Worm (Caenorhabditis elegans) whole organism, young adult: ENCODE measurements around the gene str-226.

ENCODE experiments used
- B0019.2 ChIP-seq: fragments of 200-800 bp; sonication (Bioruptor generic); conservative IDR thresholded peaks from 2 replicates; pipeline ENCODE4 v1.3.6; 2022; ENCODE audit warnings: missing genetic modification reagents, missing genetic modification characterization, missing compliant biosample characterization
- B0336.3 ChIP-seq: fragments of 200-800 bp; sonication (Bioruptor generic); IDR thresholded peaks from 2 replicates; pipeline ENCODE4 v1.3.6; 2022; ENCODE audit warnings: missing genetic modification characterization, missing compliant biosample characterization
- F10E7.11 ChIP-seq: sonication (generic microtip); optimal IDR thresholded peaks from 2 replicates; lab custom pipeline; 2017; ENCODE audit warnings: mild to moderate bottlenecking, missing genetic modification characterization, moderate library complexity, missing compliant biosample characterization
- F52B5.7 ChIP-seq: sonication (generic microtip); optimal IDR thresholded peaks from 2 replicates; lab custom pipeline; 2016; ENCODE audit warnings: mild to moderate bottlenecking, missing genetic modification characterization, missing compliant biosample characterization
- K11D2.4 ChIP-seq: fragments of 200-800 bp; sonication (Bioruptor generic); IDR thresholded peaks from 2 replicates; pipeline ENCODE4 v1.3.6; 2022; ENCODE audit warnings: missing genetic modification reagents, missing genetic modification characterization, missing compliant biosample characterization
- T07F8.4 ChIP-seq: sonication (generic microtip); optimal IDR thresholded peaks from 2 replicates; lab custom pipeline; 2016; ENCODE audit warnings: mild to moderate bottlenecking, missing genetic modification characterization, moderate library complexity, missing compliant biosample characterization
- Y53G8AR.9 ChIP-seq: fragments of 200-800 bp; sonication (Bioruptor generic); conservative IDR thresholded peaks from 2 replicates; pipeline ENCODE4 v1.3.6; 2022; ENCODE audit warnings: missing genetic modification reagents, missing genetic modification characterization, missing compliant biosample characterization
- Y67H2A.10 ChIP-seq: fragments of 200-800 bp; sonication (Bioruptor generic); conservative IDR thresholded peaks from 2 replicates; pipeline ENCODE4 v1.3.6; 2022; ENCODE audit warnings: missing genetic modification reagents, missing genetic modification characterization, missing compliant biosample characterization
- Y79H2A.3 ChIP-seq: fragments of 200-800 bp; sonication (Bioruptor generic); conservative IDR thresholded peaks from 2 replicates; pipeline ENCODE4 v1.3.6; 2022; ENCODE audit warnings: missing genetic modification reagents, missing genetic modification characterization, missing compliant biosample characterization
- atf-7 ChIP-seq: sonication (generic microtip); optimal IDR thresholded peaks from 2 replicates; lab custom pipeline; 2017; ENCODE audit warnings: mild to moderate bottlenecking, missing genetic modification characterization, missing compliant biosample characterization
- bed-1 ChIP-seq: fragments of 200-800 bp; sonication (Bioruptor generic); IDR thresholded peaks from 2 replicates; pipeline ENCODE4 v1.3.6; 2022; ENCODE audit warnings: missing genetic modification reagents, missing genetic modification characterization, missing compliant biosample characterization
- bed-2 ChIP-seq: fragments of 200-800 bp; sonication (Bioruptor generic); IDR thresholded peaks from 2 replicates; pipeline ENCODE4 v1.3.6; 2022; ENCODE audit warnings: missing genetic modification reagents, missing genetic modification characterization, missing compliant biosample characterization
- ccch-3 ChIP-seq: fragments of 200-800 bp; sonication (Bioruptor generic); optimal IDR thresholded peaks from 2 replicates; lab custom pipeline; 2018; ENCODE audit warnings: mild to moderate bottlenecking, missing genetic modification characterization, missing compliant biosample characterization
- ceh-27 ChIP-seq: fragments of 200-800 bp; sonication (Bioruptor generic); optimal IDR thresholded peaks from 2 replicates; lab custom pipeline; 2018; ENCODE audit warnings: mild to moderate bottlenecking, missing genetic modification characterization, moderate library complexity, missing compliant biosample characterization
- ceh-58 ChIP-seq: fragments of 200-800 bp; sonication (Bioruptor generic); IDR thresholded peaks from 2 replicates; pipeline ENCODE4 v1.3.6; 2022; ENCODE audit warnings: missing genetic modification characterization, missing compliant biosample characterization
- chd-7 ChIP-seq: sonication (generic microtip); optimal IDR thresholded peaks from 2 replicates; lab custom pipeline; 2016; ENCODE audit warnings: mild to moderate bottlenecking, missing genetic modification characterization, moderate library complexity, missing compliant biosample characterization
- die-1 ChIP-seq: sonication (generic microtip); optimal IDR thresholded peaks from 2 replicates; lab custom pipeline; 2016; ENCODE audit warnings: missing genotype, mild to moderate bottlenecking, missing genetic modification characterization, missing compliant biosample characterization
- fkh-3 ChIP-seq: sonication (generic microtip); optimal IDR thresholded peaks from 2 replicates; lab custom pipeline; 2016; ENCODE audit warnings: mild to moderate bottlenecking, missing genetic modification characterization, missing compliant biosample characterization
- him-1 ChIP-seq: sonication (generic microtip); optimal IDR thresholded peaks from 2 replicates; lab custom pipeline; 2016; ENCODE audit warnings: missing genotype, missing genetic modification reagents, missing genetic modification characterization, missing compliant biosample characterization
- hlh-12 ChIP-seq: sonication (generic microtip); optimal IDR thresholded peaks from 2 replicates; lab custom pipeline; 2016; ENCODE audit warnings: missing genetic modification characterization, missing compliant biosample characterization
- hmg-1.2 ChIP-seq: fragments of 200-800 bp; sonication (Bioruptor generic); IDR thresholded peaks from 2 replicates; pipeline ENCODE4 v1.3.6; 2022; ENCODE audit warnings: missing genetic modification reagents, missing genetic modification characterization, missing compliant biosample characterization
- lin-26 ChIP-seq: fragments of 200-800 bp; sonication (Bioruptor generic); IDR thresholded peaks from 2 replicates; pipeline ENCODE4 v1.3.6; 2022; ENCODE audit warnings: missing genetic modification reagents, missing genetic modification characterization, missing compliant biosample characterization
- lin-35 ChIP-seq, 3 experiments: fragments of 150-350 bp in 2 of 3; sonication (generic microtip) in 1 of 3; optimal IDR thresholded peaks; 2 replicates each; lab custom pipeline; 2014 to 2018; ENCODE audit warnings: missing biosample characterization in 3 of 3, missing genetic modification characterization in 3 of 3, missing genetic modification reagents in 3 of 3
- lin-54 ChIP-seq: fragments of 200-800 bp; sonication (Bioruptor generic); optimal IDR thresholded peaks from 2 replicates; lab custom pipeline; 2018; ENCODE audit warnings: mild to moderate bottlenecking, missing genetic modification characterization, missing compliant biosample characterization
- lir-1 ChIP-seq: fragments of 200-800 bp; sonication (Bioruptor generic); conservative IDR thresholded peaks from 2 replicates; pipeline ENCODE4 v1.3.6; 2022; ENCODE audit warnings: missing genetic modification reagents, missing genetic modification characterization, missing compliant biosample characterization
- madf-6 ChIP-seq: fragments of 200-800 bp; sonication (Bioruptor generic); IDR thresholded peaks from 2 replicates; pipeline ENCODE4 v1.3.6; 2022; ENCODE audit warnings: missing genetic modification reagents, missing genetic modification characterization, missing compliant biosample characterization
- mel-28 ChIP-seq: sonication (generic microtip); optimal IDR thresholded peaks from 2 replicates; lab custom pipeline; 2016; ENCODE audit warnings: borderline replicate concordance, mild to moderate bottlenecking, missing genetic modification characterization, missing compliant biosample characterization
- mxl-1 ChIP-seq: sonication (generic microtip); optimal IDR thresholded peaks from 2 replicates; lab custom pipeline; 2016; ENCODE audit warnings: missing genetic modification characterization, missing compliant biosample characterization
- nfyb-1 ChIP-seq: fragments of 200-800 bp; sonication (Bioruptor generic); IDR thresholded peaks from 2 replicates; pipeline ENCODE4 v1.3.6; 2022; ENCODE audit warnings: missing genetic modification reagents, missing genetic modification characterization, missing compliant biosample characterization
- nhr-120 ChIP-seq: fragments of 200-800 bp; sonication (Bioruptor generic); IDR thresholded peaks from 2 replicates; pipeline ENCODE4 v1.3.6; 2022; ENCODE audit warnings: missing genetic modification characterization, missing compliant biosample characterization
- nhr-179 ChIP-seq: sonication (generic microtip); optimal IDR thresholded peaks from 2 replicates; lab custom pipeline; 2016; ENCODE audit warnings: mild to moderate bottlenecking, missing genetic modification characterization, missing compliant biosample characterization
- nhr-90 ChIP-seq: sonication (generic microtip); optimal IDR thresholded peaks from 2 replicates; lab custom pipeline; 2016; ENCODE audit warnings: missing genotype, mild to moderate bottlenecking, missing genetic modification characterization, missing compliant biosample characterization
- pha-4 ChIP-seq: fragments of 150-350 bp; sonication (generic microtip); optimal IDR thresholded peaks from 2 replicates; lab custom pipeline; 2014; ENCODE audit warnings: missing biosample characterization, missing genetic modification reagents, missing genetic modification characterization
- sea-2 ChIP-seq: fragments of 200-800 bp; sonication (Bioruptor generic); IDR thresholded peaks from 2 replicates; pipeline ENCODE4 v1.3.6; 2022; ENCODE audit warnings: missing genetic modification characterization, missing compliant biosample characterization
- snpc-1.3 ChIP-seq: sonication (generic microtip); optimal IDR thresholded peaks from 2 replicates; lab custom pipeline; 2017; ENCODE audit warnings: missing genetic modification characterization, mild to moderate bottlenecking, missing compliant biosample characterization, antibody characterized with exemption, moderate library complexity, missing genotype, missing genetic modification reagents; ENCODE audit not compliant: insufficient read depth
- snpc-4 ChIP-seq, 5 experiments: fragments of 150-350 bp in 1 of 5; sonication (generic microtip) in 4 of 5; optimal IDR thresholded peaks; 2 replicates each; lab custom pipeline; 2014 to 2018; ENCODE audit warnings: missing genetic modification characterization in 5 of 5, missing biosample characterization in 3 of 5, antibody characterized with exemption in 2 of 5, mild to moderate bottlenecking in 2 of 5, missing compliant biosample characterization in 2 of 5, missing genotype in 2 of 5, moderate library complexity in 2 of 5, missing genetic modification reagents in 1 of 5
- somi-1 ChIP-seq: fragments of 200-800 bp; sonication (Bioruptor generic); optimal IDR thresholded peaks from 2 replicates; lab custom pipeline; 2018; ENCODE audit warnings: mild to moderate bottlenecking, missing genetic modification characterization, missing compliant biosample characterization
- tbx-9 ChIP-seq: sonication (generic microtip); optimal IDR thresholded peaks from 2 replicates; lab custom pipeline; 2016; ENCODE audit warnings: borderline replicate concordance, missing genetic modification characterization, inconsistent platforms, missing compliant biosample characterization
- zfh-2 ChIP-seq: fragments of 200-800 bp; sonication (Bioruptor generic); conservative IDR thresholded peaks from 2 replicates; pipeline ENCODE4 v1.3.6; 2022; ENCODE audit warnings: missing genetic modification reagents, missing genetic modification characterization, missing compliant biosample characterization
- ztf-22 ChIP-seq: fragments of 200-800 bp; sonication (Bioruptor generic); optimal IDR thresholded peaks from 2 replicates; lab custom pipeline; 2018; ENCODE audit warnings: mild to moderate bottlenecking, missing genetic modification characterization, moderate library complexity, missing compliant biosample characterization

str-226 gene

DNA sequence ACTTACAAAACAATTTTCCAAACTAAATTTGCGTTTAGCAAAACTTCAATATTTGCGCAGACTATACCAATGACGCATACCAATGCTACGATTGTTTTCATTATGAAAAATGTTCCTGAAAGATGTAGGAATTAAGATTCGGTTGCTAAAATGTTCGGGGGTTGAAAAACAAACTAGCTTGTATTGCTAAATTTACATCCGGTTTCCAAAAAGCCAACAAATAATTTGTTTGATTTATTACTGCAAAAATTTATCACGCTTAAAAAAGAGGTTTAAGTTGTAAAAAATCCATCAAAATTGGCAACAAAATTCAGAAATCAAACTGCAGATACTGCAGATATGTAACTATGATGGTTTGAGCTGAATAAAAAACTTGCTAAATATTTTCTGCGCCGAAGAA is 32.1 kb upstream of the str-226 start, which contains the start of gene srbc-30:
srbc-30 (minus strand) TSS at position 101 of the 400 bp plus-strand sequence.
- TF ChIP-seq hmg-1.2 (GFP tag; lab: Robert Waterston, UW), result no peak
- no peak for TF ChIP-seq nhr-120
- no peak for TF ChIP-seq fkh-3 (tag; lab: Kevin White, UChicago)
- TF ChIP-seq K11D2.4 (GFP tag; lab: Robert Waterston, UW), result no peak
- TF ChIP-seq ceh-27 (GFP tag; lab: Kevin White, UChicago), result no peak
- TF ChIP-seq, all 124 proteins: peak for 0

DNA sequence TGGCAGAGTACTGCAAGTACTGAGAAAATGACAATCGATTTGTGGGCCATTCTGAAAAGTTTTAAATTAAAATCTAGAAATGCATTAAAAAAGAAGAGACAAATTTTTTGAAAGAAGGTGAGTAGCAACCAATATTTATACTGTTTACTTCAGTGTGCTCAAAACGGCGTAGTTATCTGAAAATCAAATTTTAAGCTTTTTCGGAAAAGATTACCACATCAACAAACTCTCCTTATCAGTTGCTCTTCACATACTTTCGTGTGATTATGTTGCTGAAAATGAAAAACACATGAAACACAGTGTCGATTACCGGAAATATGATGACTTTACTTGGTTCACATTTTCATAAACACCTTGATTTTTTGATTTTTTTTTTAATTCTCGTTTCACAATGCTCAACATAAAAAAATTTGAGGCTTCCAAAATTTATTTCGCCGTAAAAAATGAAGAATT is 29.9 kb upstream of the str-226 start, which contains the start of gene lys-7:
lys-7 (minus strand) TSS at position 51 of the 453 bp plus-strand sequence.
- TF ChIP-seq zfh-2, result no peak
- TF ChIP-seq nhr-90 (tag; lab: Kevin White, UChicago), result no peak
- TF ChIP-seq bed-1 (GFP tag; lab: Robert Waterston, UW), result no peak
- TF ChIP-seq him-1 (tag; lab: Kevin White, UChicago), result no peak
- TF ChIP-seq bed-2 (GFP tag; lab: Robert Waterston, UW), result no peak
- no peak for TF ChIP-seq lir-1 (GFP tag; lab: Robert Waterston, UW)
- no peak for TF ChIP-seq tbx-9 (tag; lab: Kevin White, UChicago)
- no peak for TF ChIP-seq Y79H2A.3 (GFP tag; lab: Robert Waterston, UW)
- no peak for TF ChIP-seq chd-7 (tag; lab: Kevin White, UChicago)
- TF ChIP-seq T07F8.4 (tag; lab: Kevin White, UChicago), result no peak
- TF ChIP-seq Y67H2A.10, result no peak
- no peak for TF ChIP-seq snpc-1.3
- TF ChIP-seq Y53G8AR.9 (GFP tag; lab: Robert Waterston, UW), result no peak
- no peak for TF ChIP-seq atf-7
- TF ChIP-seq mxl-1 (tag; lab: Kevin White, UChicago), result no peak

- TF ChIP-seq mel-28 (no peak), nhr-179 (tag; lab: Kevin White, UChicago) (no peak), lin-26 (no peak), ztf-22 (GFP tag; lab: Kevin White, UChicago) (no peak), B0019.2 (GFP tag; lab: Robert Waterston, UW) (no peak), hmg-1.2 (GFP tag; lab: Robert Waterston, UW) (no peak), nhr-90 (tag; lab: Kevin White, UChicago) (no peak), lin-35 (GFP tag; optimal IDR thresholded peaks at IDR 0.05; lab: Kevin White, UChicago) (no peak), hlh-12 (no peak), ccch-3 (GFP tag; lab: Kevin White, UChicago) (no peak)
- TF ChIP-seq, all 124 proteins: peak for 0
These were observed 27.8 kb upstream of the str-226 start, which contains the start of gene srbc-33 for ce11 chrV:3484702-3485101. Gene srbc-33, minus strand, starts transcription at chrV:3484802.

ce11 chrV:3486857-3487256 is 25.6 kb upstream of the str-226 start, which contains the start of gene srbc-32:
Gene srbc-32, minus strand, starts transcription at chrV:3486957.
- TF ChIP-seq nhr-90 (tag; lab: Kevin White, UChicago) (no peak), sea-2 (GFP tag; lab: Robert Waterston, UW) (no peak), snpc-4 (GFP tag; optimal IDR thresholded peaks at IDR 0.05; lab: Kevin White, UChicago) (no peak), snpc-4 (tag; optimal IDR thresholded peaks at IDR 0.05; lab: Kevin White, UChicago) (no peak), ceh-58 (no peak), somi-1 (GFP tag; lab: Kevin White, UChicago) (no peak), nfyb-1 (GFP tag; lab: Robert Waterston, UW) (no peak), ceh-27 (GFP tag; lab: Kevin White, UChicago) (no peak), madf-6 (GFP tag; lab: Robert Waterston, UW) (no peak), F10E7.11 (no peak), lin-54 (no peak), bed-2 (GFP tag; lab: Robert Waterston, UW) (no peak), B0336.3 (GFP tag; lab: Robert Waterston, UW) (no peak), die-1 (tag; lab: Kevin White, UChicago) (no peak), F52B5.7 (tag; lab: Kevin White, UChicago) (no peak), lin-26 (no peak), pha-4 (tag; lab: Kevin White, UChicago) (no peak)
